Worm (Caenorhabditis elegans): Measurements from ENCODE around the gene K04G11.1.

DNA sequence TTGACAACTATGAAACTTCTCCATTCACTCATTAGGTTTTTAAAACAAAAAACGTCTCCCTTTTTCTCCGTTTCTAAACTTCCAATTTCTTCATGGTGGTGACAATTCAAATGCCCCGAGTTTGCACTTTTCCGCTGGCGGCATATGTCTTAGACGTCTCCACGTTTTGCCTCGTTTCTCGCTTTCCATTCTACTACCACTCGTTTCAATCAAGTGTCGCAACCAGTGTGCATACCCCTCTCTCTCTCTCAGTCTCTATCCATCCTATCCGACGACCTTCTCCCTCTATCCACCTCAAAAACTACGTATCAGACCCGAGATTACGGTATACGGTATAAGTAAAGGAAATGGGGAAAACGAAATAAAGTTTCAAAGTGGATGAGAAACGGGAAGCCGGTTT, 1.2 kb upstream of the K04G11.1 start:
- TF ChIP-seq athp-1 (tag; optimal IDR thresholded peaks at IDR 0.05) (no peak), snpc-4 (GFP tag; optimal IDR thresholded peaks at IDR 0.05) (no peak), snpc-4 (tag; optimal IDR thresholded peaks at IDR 0.05) (no peak), T07F8.4 (tag; optimal IDR thresholded peaks at IDR 0.05) (no peak), lir-1 (GFP tag; conservative IDR thresholded peaks at IDR 0.05) (no peak), F49E8.2 (tag; optimal IDR thresholded peaks at IDR 0.05; ENCODE audit: insufficient read depth) (no peak)
